3 fruit fly cellular contexts compared by ENCODE assay signal in genomic region chr3R:5778731-5779593, dm6.
A peak's percentile ranks its signal among the peaks of the same experiment; 100 is the strongest.
TF ChIP-seq lines count a peak whose summit lies in the region.

Gene jagn (plus strand): TSS chr3R:5779315.

TF ChIP-seq in whole organism, embryonic, 481 proteins besides CTCF, POLR2A, EP300 and RAD21 (continued from another document and continues in another):
- TF ChIP-seq CG2116 (GFP tag; optimal IDR thresholded peaks at IDR 0.05; lab: Kevin White, UChicago) (peak; percentile 76), tup (GFP tag; optimal IDR thresholded peaks at IDR 0.05; lab: Kevin White, UChicago) (peak; percentile 6), Kr (GFP tag; optimal IDR thresholded peaks at IDR 0.05; lab: Kevin White, UChicago) (no peak), Xrp1 (GFP tag; IDR thresholded peaks at IDR 0.05; lab: Robert Waterston, UW) (peak; percentile 38; the same call in 1 of the 2 replicates), ara (GFP tag; IDR thresholded peaks at IDR 0.05; lab: Robert Waterston, UW) (peak; percentile 44; the same call in 1 of the 2 replicates), CG13424 (tag; optimal IDR thresholded peaks at IDR 0.05; lab: Kevin White, UChicago) (peak; percentile 35), ci (GFP tag; IDR thresholded peaks at IDR 0.05; lab: Robert Waterston, UW) (peak; percentile 82), chinmo (GFP tag; IDR thresholded peaks at IDR 0.05; lab: Robert Waterston, UW; ENCODE audit: partially characterized antibody) (peak; percentile 99), fd102C (GFP tag; optimal IDR thresholded peaks at IDR 0.05; lab: Kevin White, UChicago) (no peak), fu2 (GFP tag; optimal IDR thresholded peaks at IDR 0.05; lab: Kevin White, UChicago) (peak; percentile 41), Max (GFP tag; optimal IDR thresholded peaks at IDR 0.05; lab: Kevin White, UChicago) (peak; percentile 54), rib (GFP tag; IDR thresholded peaks at IDR 0.05; lab: Robert Waterston, UW) (peak; percentile 55; the same call in 1 of the 2 replicates), CG7928 (GFP tag; optimal IDR thresholded peaks at IDR 0.05; lab: Kevin White, UChicago) (peak; percentile 6), aop (GFP tag; IDR thresholded peaks at IDR 0.05; lab: Robert Waterston, UW) (no peak), Jarid2 (GFP tag; optimal IDR thresholded peaks at IDR 0.05; lab: Kevin White, UChicago) (peak; percentile 53), Neu2 (GFP tag; optimal IDR thresholded peaks at IDR 0.05; lab: Kevin White, UChicago; ENCODE audit: borderline replicate concordance) (no peak), esg (GFP tag; conservative IDR thresholded peaks at IDR 0.05; lab: Robert Waterston, UW) (no peak), CG4730 (GFP tag; IDR thresholded peaks at IDR 0.05; lab: Robert Waterston, UW) (0 out of 2 replicates have a peak, but pooled peaks have one; percentile 28), CG7963 (GFP tag; IDR thresholded peaks at IDR 0.05; lab: Robert Waterston, UW; ENCODE audit: partially characterized antibody) (peak; percentile 100), ind (GFP tag; optimal IDR thresholded peaks at IDR 0.05; lab: Kevin White, UChicago) (peak; percentile 60), scrt (GFP tag; optimal IDR thresholded peaks at IDR 0.05; lab: Kevin White, UChicago) (peak; percentile 29), tgo (GFP tag; IDR thresholded peaks at IDR 0.05; lab: Robert Waterston, UW) (peak; percentile 40; the same call in 2 of the 3 replicates), CG9932 (GFP tag; IDR thresholded peaks at IDR 0.05; lab: Robert Waterston, UW) (peak; percentile 95), Gug (GFP tag; IDR thresholded peaks at IDR 0.05; lab: Robert Waterston, UW) (peak; percentile 93), sc (optimal IDR thresholded peaks at IDR 0.05; lab: Kevin White, UChicago) (no peak), sc (GFP tag; optimal IDR thresholded peaks at IDR 0.05; lab: Kevin White, UChicago) (peak; percentile 20), CG13287 (GFP tag; IDR thresholded peaks at IDR 0.05; lab: Robert Waterston, UW; ENCODE audit: partially characterized antibody) (peak; percentile 99), bab2 (GFP tag; optimal IDR thresholded peaks at IDR 0.05; lab: Kevin White, UChicago) (peak; percentile 60), Eip74EF (GFP tag; optimal IDR thresholded peaks at IDR 0.05; lab: Kevin White, UChicago) (peak in 1 of 2 experiments; percentile 15), kah (GFP tag; optimal IDR thresholded peaks at IDR 0.05; lab: Kevin White, UChicago) (no peak), eyg (GFP tag; optimal IDR thresholded peaks at IDR 0.05; lab: Kevin White, UChicago) (no peak), nau (GFP tag; optimal IDR thresholded peaks at IDR 0.05; lab: Kevin White, UChicago) (no peak), CG2678 (tag; optimal IDR thresholded peaks at IDR 0.05; lab: Kevin White, UChicago) (no peak), CG8924 (tag; optimal IDR thresholded peaks at IDR 0.05; lab: Kevin White, UChicago) (peak; percentile 73), zfh2 (GFP tag; optimal IDR thresholded peaks at IDR 0.05; lab: Kevin White, UChicago) (peak; percentile 72), CG7786 (GFP tag; optimal IDR thresholded peaks at IDR 0.05; lab: Kevin White, UChicago) (peak; percentile 59), Meics (GFP tag; optimal IDR thresholded peaks at IDR 0.05; lab: Kevin White, UChicago) (peak; percentile 52), ftz-f1 (GFP tag; optimal IDR thresholded peaks at IDR 0.05; lab: Kevin White, UChicago) (no peak), twi (tag; optimal IDR thresholded peaks at IDR 0.05; lab: Kevin White, UChicago) (peak; percentile 4), dimm (GFP tag; IDR thresholded peaks at IDR 0.05; lab: Robert Waterston, UW) (no peak), CG10543 (GFP tag; optimal IDR thresholded peaks at IDR 0.05; lab: Kevin White, UChicago) (no peak), Bdp1 (GFP tag; optimal IDR thresholded peaks at IDR 0.05; lab: Kevin White, UChicago) (peak; percentile 33), CG14710 (tag; optimal IDR thresholded peaks at IDR 0.05; lab: Kevin White, UChicago) (peak; percentile 82)

TF ChIP-seq in whole organism, prepupa, 60 proteins besides CTCF, POLR2A, EP300 and RAD21 (continued from another document):
- TF ChIP-seq Sox102F (GFP tag; optimal IDR thresholded peaks at IDR 0.05; lab: Kevin White, UChicago) (peak; percentile 47), Ets21C (GFP tag; optimal IDR thresholded peaks at IDR 0.05; lab: Kevin White, UChicago) (peak; percentile 49), Sox15 (GFP tag; optimal IDR thresholded peaks at IDR 0.05; lab: Kevin White, UChicago) (no peak), Smox (GFP tag; optimal IDR thresholded peaks at IDR 0.05; lab: Kevin White, UChicago) (peak; percentile 53), Met (GFP tag; optimal IDR thresholded peaks at IDR 0.05; lab: Kevin White, UChicago) (peak; percentile 63), CG31627 (GFP tag; optimal IDR thresholded peaks at IDR 0.05; lab: Kevin White, UChicago) (peak; percentile 73), Blimp-1 (GFP tag; optimal IDR thresholded peaks at IDR 0.05; lab: Kevin White, UChicago) (peak; percentile 18), svp (GFP tag; lab: Kevin White, UChicago) (no peak), CG6276 (GFP tag; optimal IDR thresholded peaks at IDR 0.05; lab: Kevin White, UChicago) (no peak), CG3032 (tag; optimal IDR thresholded peaks at IDR 0.05; lab: Kevin White, UChicago) (peak; percentile 20), OdsH (GFP tag; optimal IDR thresholded peaks at IDR 0.05; lab: Kevin White, UChicago) (peak; percentile 43), CG1621 (tag; optimal IDR thresholded peaks at IDR 0.05; lab: Kevin White, UChicago) (no peak), Sox14 (GFP tag; optimal IDR thresholded peaks at IDR 0.05; lab: Kevin White, UChicago) (peak; percentile 35), vri (GFP tag; optimal IDR thresholded peaks at IDR 0.05; lab: Kevin White, UChicago) (no peak), fkh (GFP tag; optimal IDR thresholded peaks at IDR 0.05; lab: Kevin White, UChicago) (no peak), Gug (GFP tag; IDR thresholded peaks at IDR 0.05; lab: Robert Waterston, UW) (no peak), spab (GFP tag; optimal IDR thresholded peaks at IDR 0.05; lab: Kevin White, UChicago) (no peak), CG4318 (GFP tag; optimal IDR thresholded peaks at IDR 0.05; lab: Kevin White, UChicago) (no peak), CG3919 (GFP tag; optimal IDR thresholded peaks at IDR 0.05; lab: Kevin White, UChicago) (peak; percentile 56), Eip78C (GFP tag; lab: Kevin White, UChicago) (peak; percentile 81), Hr4 (GFP tag; optimal IDR thresholded peaks at IDR 0.05; lab: Kevin White, UChicago) (peak; percentile 30), CG32006 (GFP tag; optimal IDR thresholded peaks at IDR 0.05; lab: Kevin White, UChicago) (no peak)

TF ChIP-seq in whole organism, wandering third instar larva, 38 proteins besides CTCF, POLR2A, EP300 and RAD21 (continued from another document):
- TF ChIP-seq woc (GFP tag; optimal IDR thresholded peaks at IDR 0.05; lab: Kevin White, UChicago) (no peak), Dfd (GFP tag; optimal IDR thresholded peaks at IDR 0.05; lab: Kevin White, UChicago) (no peak), h (GFP tag; optimal IDR thresholded peaks at IDR 0.05; lab: Kevin White, UChicago) (peak; percentile 63)
TF ChIP-seq in whole organism, wandering third instar larva: peak in this region for 23.
